Fruit fly (Drosophila melanogaster) whole organism, embryonic: ENCODE results near the gene CG42824.

Experiments
- Asciz ChIP-seq: fragments of 200-800 bp; sonication (Bioruptor generic); optimal IDR thresholded peaks from 2 replicates; lab custom pipeline; 2017; ENCODE audit warnings: missing biosample characterization, mild to moderate bottlenecking, missing genetic modification characterization, missing genetic modification reagents
- Bteb2 ChIP-seq: fragments of 200-800 bp; sonication (Bioruptor generic); optimal IDR thresholded peaks from 2 replicates; lab custom pipeline; 2016; ENCODE audit warnings: missing biosample characterization, missing genetic modification characterization
- CG10267 ChIP-seq: fragments of 200-800 bp; sonication (Bioruptor generic); optimal IDR thresholded peaks from 2 replicates; lab custom pipeline; 2018; ENCODE audit warnings: missing biosample characterization, mild to moderate bottlenecking, missing genetic modification characterization, moderate library complexity
- CG12155 ChIP-seq: fragments of 200-800 bp; sonication (Bioruptor generic); optimal IDR thresholded peaks from 3 replicates; lab custom pipeline; 2016; ENCODE audit warnings: missing biosample characterization, missing genetic modification characterization
- CG13123 ChIP-seq: fragments of 200-800 bp; sonication (Bioruptor generic); optimal IDR thresholded peaks from 2 replicates; lab custom pipeline; 2016; ENCODE audit warnings: missing biosample characterization, missing genetic modification characterization
- CG14667 ChIP-seq: fragments of 200-800 bp; sonication (Bioruptor generic); IDR thresholded peaks from 2 replicates; pipeline ENCODE4 v1.3.6; 2022; ENCODE audit warnings: missing biosample characterization, missing genetic modification characterization
- CG14860 ChIP-seq: fragments of 200-800 bp; sonication (Bioruptor generic); IDR thresholded peaks from 3 replicates; pipeline ENCODE4 v1.3.6; 2022; ENCODE audit warnings: missing biosample characterization, missing genetic modification characterization; ENCODE audit not compliant: partially characterized antibody
- CG1529 ChIP-seq: fragments of 200-800 bp; sonication (Bioruptor generic); optimal IDR thresholded peaks from 3 replicates; lab custom pipeline; 2018; ENCODE audit warnings: missing biosample characterization, missing genetic modification characterization
- CG18262 ChIP-seq: fragments of 200-800 bp; optimal IDR thresholded peaks from 3 replicates; lab custom pipeline; 2019; ENCODE audit warnings: missing biosample characterization, mild to moderate bottlenecking, missing genetic modification characterization, moderate library complexity
- CG31365 ChIP-seq: fragments of 200-800 bp; sonication (Bioruptor generic); optimal IDR thresholded peaks from 2 replicates; lab custom pipeline; 2018; ENCODE audit warnings: missing biosample characterization, mild to moderate bottlenecking, missing genetic modification characterization
- CG31441 ChIP-seq: fragments of 200-800 bp; sonication (Bioruptor generic); IDR thresholded peaks from 2 replicates; pipeline ENCODE4 v1.3.6; 2022; ENCODE audit warnings: missing biosample characterization, missing genetic modification characterization
- CG33557 ChIP-seq: fragments of 200-800 bp; sonication (Bioruptor generic); optimal IDR thresholded peaks from 2 replicates; lab custom pipeline; 2019; ENCODE audit warnings: missing biosample characterization, mild to moderate bottlenecking, missing genetic modification characterization, moderate library complexity
- CG34422 ChIP-seq: fragments of 200-800 bp; sonication (Bioruptor generic); IDR thresholded peaks from 3 replicates; pipeline ENCODE4 v1.3.6; 2022; ENCODE audit warnings: missing biosample characterization, missing genetic modification characterization
- CG3995 ChIP-seq: fragments of 200-800 bp; sonication (Bioruptor generic); optimal IDR thresholded peaks from 3 replicates; lab custom pipeline; 2016; ENCODE audit warnings: missing biosample characterization, missing genetic modification characterization
- CG4404 ChIP-seq: fragments of 200-800 bp; sonication (Bioruptor generic); IDR thresholded peaks from 2 replicates; pipeline ENCODE4 v1.3.6; 2022; ENCODE audit warnings: missing biosample characterization, missing genetic modification characterization
- CG4707 ChIP-seq: fragments of 200-800 bp; sonication (Bioruptor generic); optimal IDR thresholded peaks from 2 replicates; lab custom pipeline; 2018; ENCODE audit warnings: missing biosample characterization, mild to moderate bottlenecking, missing genetic modification characterization, moderate library complexity
- CG4854 ChIP-seq: fragments of 200-800 bp; sonication (Bioruptor generic); optimal IDR thresholded peaks from 2 replicates; lab custom pipeline; 2016; ENCODE audit warnings: missing biosample characterization, missing genetic modification characterization, inconsistent platforms
- CG6272 ChIP-seq: fragments of 200-800 bp; sonication (Bioruptor generic); IDR thresholded peaks from 2 replicates; pipeline ENCODE4 v1.3.6; 2022; ENCODE audit warnings: missing biosample characterization, missing genetic modification characterization
- CG6813 ChIP-seq: fragments of 200-800 bp; sonication (Bioruptor generic); optimal IDR thresholded peaks from 2 replicates; lab custom pipeline; 2017; ENCODE audit warnings: missing biosample characterization, missing genetic modification characterization, mild to moderate bottlenecking, moderate library complexity, missing genetic modification reagents
- CG8089 ChIP-seq: fragments of 200-800 bp; sonication (Bioruptor generic); optimal IDR thresholded peaks from 3 replicates; lab custom pipeline; 2016; ENCODE audit warnings: missing biosample characterization, missing genetic modification characterization
- CG8478 ChIP-seq: fragments of >200 bp; optimal IDR thresholded peaks from 2 replicates; lab custom pipeline; 2018
- D19A ChIP-seq: fragments of 200-800 bp; optimal IDR thresholded peaks from 3 replicates; lab custom pipeline; 2019; ENCODE audit warnings: missing biosample characterization, mild to moderate bottlenecking, missing genetic modification characterization, moderate library complexity
- Elba2 ChIP-seq: fragments of 200-800 bp; sonication (Bioruptor generic); optimal IDR thresholded peaks from 3 replicates; lab custom pipeline; 2016; ENCODE audit warnings: missing biosample characterization, missing genetic modification characterization
- HLH4C ChIP-seq: fragments of 200-800 bp; sonication (Bioruptor generic); IDR thresholded peaks from 3 replicates; pipeline ENCODE4 v1.3.6; 2022; ENCODE audit warnings: missing biosample characterization, missing genetic modification characterization; ENCODE audit not compliant: partially characterized antibody
- Lim3 ChIP-seq: fragments of 200-800 bp; sonication (Bioruptor generic); IDR thresholded peaks from 2 replicates; pipeline ENCODE4 v1.3.6; 2022; ENCODE audit warnings: missing biosample characterization, missing genetic modification characterization
- Sry-β ChIP-seq: fragments of 200-800 bp; sonication (Bioruptor generic); optimal IDR thresholded peaks from 2 replicates; lab custom pipeline; 2018; ENCODE audit warnings: missing biosample characterization, mild to moderate bottlenecking, missing genetic modification characterization, moderate library complexity
- Sry-δ ChIP-seq: fragments of 200-800 bp; sonication (Bioruptor generic); optimal IDR thresholded peaks from 2 replicates; lab custom pipeline; 2016; ENCODE audit warnings: missing biosample characterization, missing genetic modification characterization
- Tbp ChIP-seq: fragments of >200 bp; optimal IDR thresholded peaks from 2 replicates; lab custom pipeline; 2018; ENCODE audit warnings: missing biosample characterization, missing genetic modification characterization
- al ChIP-seq: fragments of 200-800 bp; sonication (Bioruptor generic); IDR thresholded peaks from 2 replicates; pipeline ENCODE4 v1.3.6; 2022; ENCODE audit warnings: missing biosample characterization, missing genetic modification characterization
- bab2 ChIP-seq: fragments of 200-800 bp; sonication (Bioruptor generic); optimal IDR thresholded peaks from 2 replicates; lab custom pipeline; 2016; ENCODE audit warnings: missing biosample characterization, missing genetic modification characterization
- danr ChIP-seq: fragments of 200-800 bp; sonication (Bioruptor generic); IDR thresholded peaks from 2 replicates; pipeline ENCODE4 v1.3.6; 2022; ENCODE audit warnings: missing biosample characterization, missing genetic modification characterization
- disco-r ChIP-seq: fragments of 200-800 bp; sonication (Bioruptor generic); optimal IDR thresholded peaks from 2 replicates; lab custom pipeline; 2016; ENCODE audit warnings: missing biosample characterization, missing genetic modification characterization
- gcm ChIP-seq: fragments of 200-800 bp; sonication (Bioruptor generic); optimal IDR thresholded peaks from 2 replicates; lab custom pipeline; 2019; ENCODE audit warnings: missing biosample characterization, mild to moderate bottlenecking, missing genetic modification characterization, moderate library complexity
- gcm2 ChIP-seq: fragments of 200-800 bp; sonication (Bioruptor generic); optimal IDR thresholded peaks from 2 replicates; lab custom pipeline; 2016; ENCODE audit warnings: missing biosample characterization, missing genetic modification characterization
- gem ChIP-seq: fragments of 200-800 bp; sonication (Bioruptor generic); optimal IDR thresholded peaks from 2 replicates; lab custom pipeline; 2019; ENCODE audit warnings: missing biosample characterization, mild to moderate bottlenecking, missing genetic modification characterization, moderate library complexity
- gsb ChIP-seq: fragments of 200-800 bp; sonication (Bioruptor generic); IDR thresholded peaks from 2 replicates; pipeline ENCODE4 v1.3.6; 2022; ENCODE audit warnings: missing biosample characterization, missing genetic modification characterization
- ken ChIP-seq: fragments of 200-800 bp; sonication (Bioruptor generic); IDR thresholded peaks from 3 replicates; pipeline ENCODE4 v1.3.6; 2022; ENCODE audit warnings: missing biosample characterization, missing genetic modification characterization
- nerfin-1 ChIP-seq: fragments of 200-800 bp; sonication (Bioruptor generic); optimal IDR thresholded peaks from 3 replicates; lab custom pipeline; 2019; ENCODE audit warnings: missing biosample characterization, mild to moderate bottlenecking, missing genetic modification characterization, moderate library complexity
- pfk ChIP-seq: fragments of 200-800 bp; sonication (Bioruptor generic); optimal IDR thresholded peaks from 2 replicates; lab custom pipeline; 2018; ENCODE audit warnings: missing biosample characterization, mild to moderate bottlenecking, missing genetic modification characterization, moderate library complexity
- pho ChIP-seq: fragments of 200-800 bp; sonication (Bioruptor generic); optimal IDR thresholded peaks from 2 replicates; lab custom pipeline; 2016; ENCODE audit warnings: missing biosample characterization, missing genetic modification characterization
- phol ChIP-seq: fragments of 200-800 bp; sonication (Bioruptor generic); optimal IDR thresholded peaks from 3 replicates; lab custom pipeline; 2018; ENCODE audit warnings: missing biosample characterization, mild to moderate bottlenecking, missing genetic modification characterization, moderate library complexity
- ro ChIP-seq: fragments of 200-800 bp; sonication (Bioruptor generic); IDR thresholded peaks from 2 replicates; pipeline ENCODE4 v1.3.6; 2022; ENCODE audit warnings: missing biosample characterization, missing genetic modification characterization
- sisA ChIP-seq: fragments of 200-800 bp; sonication (Bioruptor generic); IDR thresholded peaks from 2 replicates; pipeline ENCODE4 v1.3.6; 2022; ENCODE audit warnings: missing biosample characterization, missing genetic modification characterization
- slp2 ChIP-seq: fragments of 200-800 bp; sonication (Bioruptor generic); optimal IDR thresholded peaks from 2 replicates; lab custom pipeline; 2016; ENCODE audit warnings: missing biosample characterization, missing genetic modification characterization
- sna ChIP-seq: fragments of 200-800 bp; sonication (Bioruptor generic); IDR thresholded peaks from 2 replicates; pipeline ENCODE4 v1.3.6; 2022; ENCODE audit warnings: missing biosample characterization, missing genetic modification characterization; ENCODE audit not compliant: partially characterized antibody
- so ChIP-seq: fragments of 200-800 bp; sonication (Bioruptor generic); IDR thresholded peaks from 3 replicates; pipeline ENCODE4 v1.3.6; 2022; ENCODE audit warnings: missing biosample characterization, missing genetic modification characterization
- sug ChIP-seq: fragments of 200-800 bp; optimal IDR thresholded peaks from 2 replicates; lab custom pipeline; 2019; ENCODE audit warnings: missing biosample characterization, mild to moderate bottlenecking, missing genetic modification characterization, moderate library complexity
- tll ChIP-seq, 2 experiments: fragments of 200-800 bp in 1 of 2; fragments of >200 bp in 1 of 2; sonication (Bioruptor generic) in 1 of 2; optimal IDR thresholded peaks; 2 replicates each; lab custom pipeline; 2017 to 2019; ENCODE audit warnings: missing biosample characterization in 2 of 2, missing genetic modification characterization in 2 of 2, mild to moderate bottlenecking in 1 of 2, moderate library complexity in 1 of 2
- tna ChIP-seq: fragments of 200-800 bp; sonication (Bioruptor generic); IDR thresholded peaks from 2 replicates; pipeline ENCODE4 v1.3.6; 2022; ENCODE audit warnings: missing biosample characterization, missing genetic modification characterization; ENCODE audit not compliant: partially characterized antibody
- tup ChIP-seq: fragments of 200-800 bp; sonication (Bioruptor generic); optimal IDR thresholded peaks from 2 replicates; lab custom pipeline; 2016; ENCODE audit warnings: missing biosample characterization, mild to moderate bottlenecking, missing genetic modification characterization, moderate library complexity
- z ChIP-seq: fragments of 200-800 bp; sonication (Bioruptor generic); IDR thresholded peaks from 3 replicates; pipeline ENCODE4 v1.3.6; 2022; ENCODE audit warnings: missing biosample characterization, missing genetic modification characterization

CG42824 gene

DNA sequence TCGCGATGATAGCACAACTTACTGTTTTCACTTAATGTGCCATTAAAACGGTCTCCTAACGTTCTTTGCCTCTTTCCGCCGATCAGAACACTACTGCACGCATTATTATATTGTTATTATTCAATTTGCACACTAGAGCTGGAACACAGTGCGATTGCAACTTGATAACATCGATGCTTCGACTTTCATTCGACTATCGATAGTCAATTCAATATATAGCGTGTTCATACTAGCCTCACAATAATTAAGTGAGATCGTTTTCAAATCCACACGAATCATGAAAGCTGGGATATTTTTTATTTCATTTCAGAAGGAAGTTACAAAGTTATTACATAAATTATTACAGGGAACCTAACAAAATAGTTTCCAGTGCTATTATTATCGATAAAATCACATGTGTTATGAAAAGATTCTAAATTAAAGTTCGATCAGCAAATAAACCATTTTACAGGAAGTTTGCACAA is 5.0 kb downstream of the CG42824 start (continued):
- TF ChIP-seq so (GFP tag; lab: Robert Waterston, UW) (peak; percentile 51; the same call in 2 of the 3 replicates), al (peak; percentile 62; the same call in 1 of the 2 replicates), CG18262 (peak; percentile 28), CG8089 (GFP tag; lab: Kevin White, UChicago) (no peak), gcm2 (no peak), danr (GFP tag; lab: Robert Waterston, UW) (no peak), D19A (tag; lab: Kevin White, UChicago) (peak; percentile 2), CG13123 (GFP tag; lab: Kevin White, UChicago) (no peak), Bteb2 (GFP tag; lab: Kevin White, UChicago) (peak; percentile 75), CG31365 (tag; lab: Kevin White, UChicago) (no peak), CG1529 (GFP tag; lab: Kevin White, UChicago) (no peak), CG8478 (lab: Kevin White, UChicago) (no peak), ro (GFP tag; lab: Robert Waterston, UW) (no peak), CG4854 (GFP tag; lab: Kevin White, UChicago) (no peak), CG34422 (GFP tag; lab: Robert Waterston, UW) (0 out of 3 replicates have a peak, but pooled peaks have one; percentile 32), Tbp (GFP tag; lab: Kevin White, UChicago) (no peak), sisA (no peak), CG14860 (GFP tag; lab: Robert Waterston, UW) (peak; percentile 74), Elba2 (no peak), nerfin-1 (tag; lab: Kevin White, UChicago) (no peak), CG10267 (peak; percentile 16), tup (GFP tag; lab: Kevin White, UChicago) (no peak), Sry-δ (GFP tag; lab: Kevin White, UChicago) (peak; percentile 91), Asciz (GFP tag; lab: Kevin White, UChicago) (no peak), Sry-β (no peak), sug (tag; lab: Kevin White, UChicago) (peak; percentile 52), HLH4C (GFP tag; lab: Robert Waterston, UW) (peak; percentile 82), gcm (GFP tag; lab: Kevin White, UChicago) (no peak), CG6272 (GFP tag; lab: Robert Waterston, UW) (peak; percentile 45; the same call in 1 of the 2 replicates), gem (tag; lab: Kevin White, UChicago) (peak; percentile 80), CG4707 (GFP tag; lab: Kevin White, UChicago) (no peak), disco-r (GFP tag; lab: Kevin White, UChicago) (no peak), pfk (GFP tag; lab: Kevin White, UChicago) (no peak), CG6813 (GFP tag; lab: Kevin White, UChicago) (no peak), pho (GFP tag; lab: Kevin White, UChicago) (peak; percentile 71), gsb (GFP tag; lab: Robert Waterston, UW) (no peak), phol (peak; percentile 34), CG12155 (GFP tag; lab: Kevin White, UChicago) (peak; percentile 53), CG33557 (GFP tag; lab: Kevin White, UChicago) (no peak), z (no peak), CG3995 (GFP tag; lab: Kevin White, UChicago) (peak; percentile 45), ken (GFP tag; lab: Robert Waterston, UW) (no peak), slp2 (peak; percentile 43), CG14667 (GFP tag; lab: Robert Waterston, UW) (no peak), CG4404 (no peak), CG31441 (GFP tag; lab: Robert Waterston, UW) (peak; percentile 37), sna (peak; percentile 63; the same call in 1 of the 2 replicates), tll (GFP tag; optimal IDR thresholded peaks at IDR 0.05; lab: Kevin White, UChicago) (no peak), tna (peak; percentile 77), Lim3 (GFP tag; lab: Robert Waterston, UW) (no peak), bab2 (GFP tag; lab: Kevin White, UChicago) (peak; percentile 37)
